Worm (Caenorhabditis elegans): ENCODE data around the gene fut-6.

Gene fut-6

ce11 chrII:4655834-4656233, at the start of gene fut-6:
Gene fut-6, minus strand, starts transcription at chrII:4655934.
- TF ChIP-seq ztf-23 (GFP tag; IDR thresholded peaks at IDR 0.05) (no peak), tab-1 (GFP tag; IDR thresholded peaks at IDR 0.05) (no peak)

DNA sequence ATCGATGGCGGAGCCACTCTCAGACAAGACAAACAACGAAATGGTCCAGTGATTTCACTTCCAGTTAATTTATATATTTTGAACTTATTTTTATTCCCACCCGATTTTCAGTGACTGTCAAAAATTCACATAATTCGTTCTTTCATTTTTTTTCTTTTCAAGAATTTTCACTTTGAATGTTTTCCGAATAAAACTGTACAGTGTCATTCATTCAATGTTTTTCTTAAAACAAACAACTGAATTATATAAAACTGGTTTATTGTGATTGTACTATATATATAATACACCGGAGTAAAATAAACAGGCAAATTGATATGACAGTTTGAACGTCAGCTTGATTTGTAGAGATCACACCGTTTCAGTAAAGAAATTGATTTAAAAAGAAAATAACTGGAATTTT, 47.3 kb upstream of the fut-6 start:
- no peak for TF ChIP-seq med-1 (GFP tag; optimal IDR thresholded peaks at IDR 0.05; ENCODE audit: insufficient read depth)
- no peak for TF ChIP-seq cog-1 (tag; optimal IDR thresholded peaks at IDR 0.05)
- no peak for TF ChIP-seq ztf-29 (GFP tag; IDR thresholded peaks at IDR 0.05)
- no peak for TF ChIP-seq ztf-23 (GFP tag; IDR thresholded peaks at IDR 0.05)
- TF ChIP-seq T22C8.4 (GFP tag; IDR thresholded peaks at IDR 0.05): no peak
- TF ChIP-seq klf-2 (GFP tag; conservative IDR thresholded peaks at IDR 0.05): no peak
- TF ChIP-seq ref-1 (GFP tag; conservative IDR thresholded peaks at IDR 0.05): no peak
- TF ChIP-seq tab-1 (GFP tag; IDR thresholded peaks at IDR 0.05): no peak
- no peak for TF ChIP-seq flt-1 (GFP tag; IDR thresholded peaks at IDR 0.05)

ce11 chrII:4701482-4702119, 45.9 kb upstream of the fut-6 start, which contains the start of gene unc-85:
Gene unc-85, plus strand, starts transcription at chrII:4702069.
- TF ChIP-seq ztf-23 (GFP tag; IDR thresholded peaks at IDR 0.05) (peak; percentile 90), flt-1 (GFP tag; IDR thresholded peaks at IDR 0.05) (peak; percentile 90), ztf-29 (GFP tag; IDR thresholded peaks at IDR 0.05) (peak; percentile 84), cog-1 (tag; optimal IDR thresholded peaks at IDR 0.05) (peak; percentile 30), ref-1 (GFP tag; conservative IDR thresholded peaks at IDR 0.05) (peak; percentile 57; the same call in 1 of the 2 replicates), klf-2 (GFP tag; conservative IDR thresholded peaks at IDR 0.05) (peak; percentile 71), tab-1 (GFP tag; IDR thresholded peaks at IDR 0.05) (peak; percentile 70; the same call in 1 of the 2 replicates), T22C8.4 (GFP tag; IDR thresholded peaks at IDR 0.05) (peak; percentile 18; the same call in 1 of the 2 replicates), med-1 (GFP tag; optimal IDR thresholded peaks at IDR 0.05; ENCODE audit: insufficient read depth) (peak; percentile 29)

ce11 chrII:4698266-4698771, 42.6 kb upstream of the fut-6 start, which contains the start of the genes rpn-5 and scc-1:
Gene rpn-5, minus strand, starts transcription at chrII:4698427.
Gene scc-1, plus strand, starts transcription at chrII:4698721.
- TF ChIP-seq tab-1 (GFP tag; IDR thresholded peaks at IDR 0.05) (no peak), ztf-29 (GFP tag; IDR thresholded peaks at IDR 0.05) (no peak), klf-2 (GFP tag; conservative IDR thresholded peaks at IDR 0.05) (no peak), ztf-23 (GFP tag; IDR thresholded peaks at IDR 0.05) (no peak), med-1 (GFP tag; optimal IDR thresholded peaks at IDR 0.05; ENCODE audit: insufficient read depth) (no peak), flt-1 (GFP tag; IDR thresholded peaks at IDR 0.05) (no peak), ref-1 (GFP tag; conservative IDR thresholded peaks at IDR 0.05) (no peak), T22C8.4 (GFP tag; IDR thresholded peaks at IDR 0.05) (no peak), cog-1 (tag; optimal IDR thresholded peaks at IDR 0.05) (no peak)

- TF ChIP-seq klf-2 (GFP tag; conservative IDR thresholded peaks at IDR 0.05): no peak
- TF ChIP-seq tab-1 (GFP tag; IDR thresholded peaks at IDR 0.05): no peak
- TF ChIP-seq T22C8.4 (GFP tag; IDR thresholded peaks at IDR 0.05): no peak
- no peak for TF ChIP-seq ztf-29 (GFP tag; IDR thresholded peaks at IDR 0.05)
- TF ChIP-seq med-1 (GFP tag; optimal IDR thresholded peaks at IDR 0.05; ENCODE audit: insufficient read depth): no peak
- TF ChIP-seq flt-1 (GFP tag; IDR thresholded peaks at IDR 0.05): no peak
- TF ChIP-seq ztf-23 (GFP tag; IDR thresholded peaks at IDR 0.05): no peak
- TF ChIP-seq ref-1 (GFP tag; conservative IDR thresholded peaks at IDR 0.05): no peak
- TF ChIP-seq cog-1 (tag; optimal IDR thresholded peaks at IDR 0.05): no peak
These were observed 40.3 kb upstream of the fut-6 start for ce11 chrII:4696055-4696454.

- peak; percentile 28 for TF ChIP-seq cog-1 (tag; optimal IDR thresholded peaks at IDR 0.05)
- TF ChIP-seq T22C8.4 (GFP tag; IDR thresholded peaks at IDR 0.05): no peak
- TF ChIP-seq med-1 (GFP tag; optimal IDR thresholded peaks at IDR 0.05; ENCODE audit: insufficient read depth): no peak
- TF ChIP-seq flt-1 (GFP tag; IDR thresholded peaks at IDR 0.05): no peak
- TF ChIP-seq ref-1 (GFP tag; conservative IDR thresholded peaks at IDR 0.05): no peak
These were observed 37.4 kb upstream of the fut-6 start, which contains the start of gene F10G7.5 for ce11 chrII:4693129-4693528. Gene F10G7.5, plus strand, starts transcription at chrII:4693414.

ce11 chrII:4689477-4689876, 33.7 kb upstream of the fut-6 start, which contains the start of gene F10G7.12:
Gene F10G7.12, plus strand, starts transcription at chrII:4689777.
- TF ChIP-seq T22C8.4 (GFP tag; IDR thresholded peaks at IDR 0.05) (no peak), ztf-29 (GFP tag; IDR thresholded peaks at IDR 0.05) (no peak), med-1 (GFP tag; optimal IDR thresholded peaks at IDR 0.05; ENCODE audit: insufficient read depth) (no peak), ztf-23 (GFP tag; IDR thresholded peaks at IDR 0.05) (no peak), tab-1 (GFP tag; IDR thresholded peaks at IDR 0.05) (no peak), klf-2 (GFP tag; conservative IDR thresholded peaks at IDR 0.05) (no peak), ref-1 (GFP tag; conservative IDR thresholded peaks at IDR 0.05) (no peak)

- no peak for TF ChIP-seq flt-1 (GFP tag; IDR thresholded peaks at IDR 0.05)
- no peak for TF ChIP-seq med-1 (GFP tag; optimal IDR thresholded peaks at IDR 0.05; ENCODE audit: insufficient read depth)
- TF ChIP-seq ref-1 (GFP tag; conservative IDR thresholded peaks at IDR 0.05): no peak
- TF ChIP-seq cog-1 (tag; optimal IDR thresholded peaks at IDR 0.05): no peak
- no peak for TF ChIP-seq klf-2 (GFP tag; conservative IDR thresholded peaks at IDR 0.05)
- TF ChIP-seq ztf-23 (GFP tag; IDR thresholded peaks at IDR 0.05): no peak
- no peak for TF ChIP-seq T22C8.4 (GFP tag; IDR thresholded peaks at IDR 0.05)
These were observed 31.2 kb upstream of the fut-6 start, which contains the start of gene sre-39 for ce11 chrII:4686941-4687340. Gene sre-39, plus strand, starts transcription at chrII:4687241.

DNA sequence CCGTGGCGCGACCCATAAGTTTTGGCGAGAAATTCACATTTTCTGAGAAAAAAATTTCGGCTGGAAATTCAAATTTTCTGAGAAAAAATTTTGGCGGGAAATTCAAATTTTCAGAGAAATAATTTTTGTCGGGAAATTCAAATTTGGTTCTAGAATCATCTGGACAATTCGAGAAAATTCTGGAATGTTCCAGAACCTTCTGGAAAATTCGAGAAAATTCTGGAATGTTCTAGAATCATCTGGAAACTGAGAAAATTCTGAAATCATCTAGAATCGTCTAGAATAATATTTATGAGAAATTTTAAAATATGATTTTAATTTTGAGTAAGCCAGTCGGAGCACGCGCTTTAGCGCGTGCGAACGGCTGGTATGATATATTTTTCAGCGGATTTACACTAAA, 29.1 kb upstream of the fut-6 start:
- TF ChIP-seq ztf-29 (GFP tag; IDR thresholded peaks at IDR 0.05) (no peak), ztf-23 (GFP tag; IDR thresholded peaks at IDR 0.05) (no peak)

DNA sequence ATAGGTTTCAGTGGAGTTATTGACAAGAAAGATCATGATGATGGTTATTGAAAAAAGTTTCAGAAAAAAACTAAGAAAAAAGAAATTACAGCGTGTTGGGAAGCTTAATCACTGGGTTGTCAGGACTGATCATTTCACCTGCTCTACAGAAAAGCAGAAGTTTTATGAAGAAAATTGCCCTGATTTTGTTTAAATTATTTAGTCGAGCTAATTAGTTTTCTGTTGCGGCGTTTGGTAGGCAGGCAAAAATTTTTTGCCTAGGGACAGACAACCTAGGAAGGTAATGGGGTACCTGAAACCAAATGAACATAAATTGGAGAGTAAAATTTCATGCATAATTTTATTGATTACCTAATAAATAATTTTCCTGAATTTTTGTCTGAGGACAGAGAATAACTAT, 28.0 kb upstream of the fut-6 start, which contains the start of gene sre-40:
Gene sre-40 (minus strand): TSS at position 101 of the 400 bp plus-strand sequence.
- TF ChIP-seq ztf-23 (GFP tag; IDR thresholded peaks at IDR 0.05) (no peak), klf-2 (GFP tag; conservative IDR thresholded peaks at IDR 0.05) (no peak), ztf-29 (GFP tag; IDR thresholded peaks at IDR 0.05) (no peak), T22C8.4 (GFP tag; IDR thresholded peaks at IDR 0.05) (no peak), med-1 (GFP tag; optimal IDR thresholded peaks at IDR 0.05; ENCODE audit: insufficient read depth) (no peak), cog-1 (tag; optimal IDR thresholded peaks at IDR 0.05) (no peak), tab-1 (GFP tag; IDR thresholded peaks at IDR 0.05) (no peak), ref-1 (GFP tag; conservative IDR thresholded peaks at IDR 0.05) (no peak), flt-1 (GFP tag; IDR thresholded peaks at IDR 0.05) (no peak)
